Fruit fly (Drosophila melanogaster): ENCODE data around the gene Tango4.

Tango4 gene

dm6 chrX:12001005-12001404, 19.9 kb upstream of the Tango4 start:
- TF ChIP-seq CG7101 (tag; optimal IDR thresholded peaks at IDR 0.05): no peak
- no peak for TF ChIP-seq CG33017 (tag; optimal IDR thresholded peaks at IDR 0.05)
- TF ChIP-seq ovo (GFP tag; optimal IDR thresholded peaks at IDR 0.05): no peak
- TF ChIP-seq kay (GFP tag; ENCODE audit: borderline replicate concordance): no peak
- no peak for TF ChIP-seq cic (GFP tag; optimal IDR thresholded peaks at IDR 0.05)
- no peak for TF ChIP-seq bab1 (GFP tag; optimal IDR thresholded peaks at IDR 0.05)
- no peak for TF ChIP-seq pad (GFP tag; optimal IDR thresholded peaks at IDR 0.05)
- TF ChIP-seq CG1620 (GFP tag; optimal IDR thresholded peaks at IDR 0.05): no peak
- TF ChIP-seq CG11617 (GFP tag; optimal IDR thresholded peaks at IDR 0.05): no peak
- TF ChIP-seq cnc (optimal IDR thresholded peaks at IDR 0.05): no peak
- no peak for TF ChIP-seq Crg-1 (GFP tag; optimal IDR thresholded peaks at IDR 0.05)
- TF ChIP-seq CG14711 (tag; optimal IDR thresholded peaks at IDR 0.05): no peak
- no peak for TF ChIP-seq CG12768 (GFP tag; optimal IDR thresholded peaks at IDR 0.05)
- TF ChIP-seq Hr96 (GFP tag; optimal IDR thresholded peaks at IDR 0.05): no peak
- TF ChIP-seq Clk (GFP tag; optimal IDR thresholded peaks at IDR 0.05): no peak
- no peak for TF ChIP-seq toe (GFP tag; optimal IDR thresholded peaks at IDR 0.05)

dm6 chrX:12003437-12004394, 17.2 kb upstream of the Tango4 start, which contains the start of gene fw:
Gene fw, minus strand, starts transcription at chrX:12003914.
- TF ChIP-seq CG14711 (tag; optimal IDR thresholded peaks at IDR 0.05) (no peak), tj (GFP tag; optimal IDR thresholded peaks at IDR 0.05) (no peak), CG11617 (GFP tag; optimal IDR thresholded peaks at IDR 0.05) (no peak), Crg-1 (GFP tag; optimal IDR thresholded peaks at IDR 0.05) (no peak), cnc (optimal IDR thresholded peaks at IDR 0.05) (no peak), CG1620 (GFP tag; optimal IDR thresholded peaks at IDR 0.05) (no peak), CG12768 (GFP tag; optimal IDR thresholded peaks at IDR 0.05) (no peak)

dm6 chrX:12004395-12004768, 16.5 kb upstream of the Tango4 start:
- TF ChIP-seq Mnt (GFP tag; optimal IDR thresholded peaks at IDR 0.05) (no peak), CG1620 (GFP tag; optimal IDR thresholded peaks at IDR 0.05) (no peak), toe (GFP tag; optimal IDR thresholded peaks at IDR 0.05) (no peak), Hr96 (GFP tag; optimal IDR thresholded peaks at IDR 0.05) (no peak), CG12768 (GFP tag; optimal IDR thresholded peaks at IDR 0.05) (no peak), ovo (GFP tag; optimal IDR thresholded peaks at IDR 0.05) (no peak), CG33017 (tag; optimal IDR thresholded peaks at IDR 0.05) (no peak), cic (GFP tag; optimal IDR thresholded peaks at IDR 0.05) (no peak), CG14711 (tag; optimal IDR thresholded peaks at IDR 0.05) (no peak), pad (GFP tag; optimal IDR thresholded peaks at IDR 0.05) (no peak), CG11617 (GFP tag; optimal IDR thresholded peaks at IDR 0.05) (no peak), Crg-1 (GFP tag; optimal IDR thresholded peaks at IDR 0.05) (no peak), CG5204 (GFP tag; optimal IDR thresholded peaks at IDR 0.05) (no peak)

- TF ChIP-seq tj (GFP tag; optimal IDR thresholded peaks at IDR 0.05) (peak; percentile 24), pad (GFP tag; optimal IDR thresholded peaks at IDR 0.05) (peak; percentile 88), Hr96 (GFP tag; optimal IDR thresholded peaks at IDR 0.05) (peak; percentile 25), CG14711 (tag; optimal IDR thresholded peaks at IDR 0.05) (no peak), ovo (GFP tag; optimal IDR thresholded peaks at IDR 0.05) (no peak), CG12768 (GFP tag; optimal IDR thresholded peaks at IDR 0.05) (no peak), CG33017 (tag; optimal IDR thresholded peaks at IDR 0.05) (peak; percentile 13), toe (GFP tag; optimal IDR thresholded peaks at IDR 0.05) (no peak), Mnt (GFP tag; optimal IDR thresholded peaks at IDR 0.05) (peak; percentile 31), bab1 (GFP tag; optimal IDR thresholded peaks at IDR 0.05) (peak; percentile 65), CG7045 (GFP tag; optimal IDR thresholded peaks at IDR 0.05) (no peak), CG7101 (tag; optimal IDR thresholded peaks at IDR 0.05) (no peak), Clk (GFP tag; optimal IDR thresholded peaks at IDR 0.05) (no peak), cic (GFP tag; optimal IDR thresholded peaks at IDR 0.05) (no peak), cnc (optimal IDR thresholded peaks at IDR 0.05) (no peak), CG5204 (GFP tag; optimal IDR thresholded peaks at IDR 0.05) (no peak), kay (GFP tag; ENCODE audit: borderline replicate concordance) (no peak), Crg-1 (GFP tag; optimal IDR thresholded peaks at IDR 0.05) (no peak), CG11617 (GFP tag; optimal IDR thresholded peaks at IDR 0.05) (no peak), CG1620 (GFP tag; optimal IDR thresholded peaks at IDR 0.05) (no peak)
These were observed 14.0 kb upstream of the Tango4 start, which contains the start of gene CG1806 for dm6 chrX:12006678-12007441. Gene CG1806, plus strand, starts transcription at chrX:12007176.

- TF ChIP-seq ovo (GFP tag; optimal IDR thresholded peaks at IDR 0.05) (no peak), CG7101 (tag; optimal IDR thresholded peaks at IDR 0.05) (no peak), bab1 (GFP tag; optimal IDR thresholded peaks at IDR 0.05) (no peak), cic (GFP tag; optimal IDR thresholded peaks at IDR 0.05) (no peak), CG12768 (GFP tag; optimal IDR thresholded peaks at IDR 0.05) (no peak), kay (GFP tag; ENCODE audit: borderline replicate concordance) (no peak), Crg-1 (GFP tag; optimal IDR thresholded peaks at IDR 0.05) (no peak), CG5204 (GFP tag; optimal IDR thresholded peaks at IDR 0.05) (no peak), CG1620 (GFP tag; optimal IDR thresholded peaks at IDR 0.05) (no peak), CG11617 (GFP tag; optimal IDR thresholded peaks at IDR 0.05) (no peak), cnc (optimal IDR thresholded peaks at IDR 0.05) (no peak), CG33017 (tag; optimal IDR thresholded peaks at IDR 0.05) (no peak), tj (GFP tag; optimal IDR thresholded peaks at IDR 0.05) (no peak), Clk (GFP tag; optimal IDR thresholded peaks at IDR 0.05) (no peak), Mnt (GFP tag; optimal IDR thresholded peaks at IDR 0.05) (no peak), Hr96 (GFP tag; optimal IDR thresholded peaks at IDR 0.05) (no peak), CG7045 (GFP tag; optimal IDR thresholded peaks at IDR 0.05) (no peak), CG14711 (tag; optimal IDR thresholded peaks at IDR 0.05) (no peak)
These were observed 13.3 kb upstream of the Tango4 start for dm6 chrX:12007593-12007992.
